Fruit fly (Drosophila melanogaster) whole organism, embryonic: ENCODE results near the gene Ubc6.

Experiments used
- CG10959 ChIP-seq: fragments of 200-800 bp; sonication (Bioruptor generic); IDR thresholded peaks from 2 replicates; pipeline ENCODE4 v1.3.6; 2022; ENCODE audit warnings: missing biosample characterization, missing genetic modification characterization
- CG11093 ChIP-seq: fragments of 200-800 bp; sonication (Bioruptor generic); IDR thresholded peaks from 3 replicates; pipeline ENCODE4 v1.3.6; 2022; ENCODE audit warnings: missing biosample characterization, missing genetic modification characterization
- CG12219 ChIP-seq: fragments of 200-800 bp; sonication (Bioruptor generic); optimal IDR thresholded peaks from 3 replicates; lab custom pipeline; 2018; ENCODE audit warnings: missing biosample characterization, mild to moderate bottlenecking, missing genetic modification characterization
- CG14441 ChIP-seq: fragments of 200-800 bp; sonication (Bioruptor generic); IDR thresholded peaks from 2 replicates; pipeline ENCODE4 v1.3.6; 2022; ENCODE audit warnings: missing biosample characterization, missing genetic modification characterization
- CG17829 ChIP-seq: fragments of 200-800 bp; optimal IDR thresholded peaks from 2 replicates; lab custom pipeline; 2019; ENCODE audit warnings: missing biosample characterization, mild to moderate bottlenecking, missing genetic modification characterization, moderate library complexity
- CG1792 ChIP-seq: fragments of 200-800 bp; sonication (Bioruptor generic); optimal IDR thresholded peaks from 2 replicates; lab custom pipeline; 2016; ENCODE audit warnings: missing biosample characterization, missing genetic modification characterization
- CG18476 ChIP-seq: fragments of 200-800 bp; sonication (Bioruptor generic); optimal IDR thresholded peaks from 2 replicates; lab custom pipeline; 2016; ENCODE audit warnings: missing biosample characterization, mild to moderate bottlenecking, missing genetic modification characterization
- CG2199 ChIP-seq: fragments of 200-800 bp; sonication (Bioruptor generic); IDR thresholded peaks from 3 replicates; pipeline ENCODE4 v1.3.6; 2022; ENCODE audit warnings: missing biosample characterization, missing genetic modification characterization
- CG32767 ChIP-seq: fragments of 200-800 bp; sonication (Bioruptor generic); IDR thresholded peaks from 2 replicates; pipeline ENCODE4 v1.3.6; 2022; ENCODE audit warnings: missing biosample characterization, missing genetic modification characterization
- CG3838 ChIP-seq: fragments of 200-800 bp; sonication (Bioruptor generic); optimal IDR thresholded peaks from 3 replicates; lab custom pipeline; 2016; ENCODE audit warnings: missing biosample characterization, missing genetic modification characterization
- CG3847 ChIP-seq: fragments of 200-800 bp; sonication (Bioruptor generic); IDR thresholded peaks from 2 replicates; pipeline ENCODE4 v1.3.6; 2022; ENCODE audit warnings: missing biosample characterization, missing genetic modification characterization
- CG5953 ChIP-seq: fragments of 200-800 bp; sonication (Bioruptor generic); IDR thresholded peaks from 2 replicates; pipeline ENCODE4 v1.3.6; 2022; ENCODE audit warnings: missing biosample characterization, missing genetic modification characterization
- CG6254 ChIP-seq: fragments of 200-800 bp; sonication (Bioruptor generic); optimal IDR thresholded peaks from 3 replicates; lab custom pipeline; 2017; ENCODE audit warnings: mild to moderate bottlenecking, missing biosample characterization, missing genetic modification reagents, missing genetic modification characterization
- CG7372 ChIP-seq: fragments of 200-800 bp; sonication (Bioruptor generic); IDR thresholded peaks from 2 replicates; pipeline ENCODE4 v1.3.6; 2022; ENCODE audit warnings: missing biosample characterization, missing genetic modification characterization
- CkIIα-i1 ChIP-seq: fragments of 200-800 bp; sonication (Bioruptor generic); IDR thresholded peaks from 2 replicates; pipeline ENCODE4 v1.3.6; 2022; ENCODE audit warnings: missing biosample characterization, missing genetic modification characterization
- CoRest ChIP-seq: fragments of 200-800 bp; sonication (Bioruptor generic); optimal IDR thresholded peaks from 3 replicates; lab custom pipeline; 2018; ENCODE audit warnings: missing biosample characterization, mild to moderate bottlenecking, missing genetic modification characterization, moderate library complexity
- D19B ChIP-seq: fragments of 200-800 bp; sonication (Bioruptor generic); optimal IDR thresholded peaks from 2 replicates; lab custom pipeline; 2017; ENCODE audit warnings: missing biosample characterization, mild to moderate bottlenecking, missing genetic modification characterization
- Dek ChIP-seq: fragments of 200-800 bp; sonication (Bioruptor generic); optimal IDR thresholded peaks from 3 replicates; lab custom pipeline; 2019; ENCODE audit warnings: missing biosample characterization, mild to moderate bottlenecking, missing genetic modification characterization, moderate library complexity
- ERR ChIP-seq: fragments of 200-800 bp; sonication (Bioruptor generic); optimal IDR thresholded peaks from 2 replicates; lab custom pipeline; 2016; ENCODE audit warnings: missing biosample characterization, missing genetic modification characterization
- Fer2 ChIP-seq: fragments of 200-800 bp; sonication (Bioruptor generic); optimal IDR thresholded peaks from 2 replicates; lab custom pipeline; 2018; ENCODE audit warnings: missing biosample characterization, mild to moderate bottlenecking, missing genetic modification characterization, moderate library complexity
- Gsc ChIP-seq: fragments of 200-800 bp; sonication (Bioruptor generic); IDR thresholded peaks from 2 replicates; pipeline ENCODE4 v1.3.6; 2022; ENCODE audit warnings: missing biosample characterization, missing genetic modification characterization
- H15 ChIP-seq: fragments of 200-800 bp; sonication (Bioruptor generic); IDR thresholded peaks from 3 replicates; pipeline ENCODE4 v1.3.6; 2022; ENCODE audit warnings: missing biosample characterization, missing genetic modification characterization
- H2.0 ChIP-seq: fragments of 200-800 bp; sonication (Bioruptor generic); IDR thresholded peaks from 2 replicates; pipeline ENCODE4 v1.3.6; 2022; ENCODE audit warnings: missing biosample characterization, missing genetic modification characterization
- Hey ChIP-seq: fragments of 200-800 bp; sonication (Bioruptor generic); optimal IDR thresholded peaks from 3 replicates; lab custom pipeline; 2018; ENCODE audit warnings: missing biosample characterization, mild to moderate bottlenecking, missing genetic modification characterization
- MESR4 ChIP-seq: fragments of 200-800 bp; sonication (Bioruptor generic); optimal IDR thresholded peaks from 2 replicates; lab custom pipeline; 2018; ENCODE audit warnings: missing biosample characterization, mild to moderate bottlenecking, missing genetic modification characterization, moderate library complexity
- Max ChIP-seq: fragments of 200-800 bp; sonication (Bioruptor generic); optimal IDR thresholded peaks from 2 replicates; lab custom pipeline; 2016; ENCODE audit warnings: missing biosample characterization, mild to moderate bottlenecking, missing genetic modification characterization
- NFAT ChIP-seq: fragments of 200-800 bp; sonication (Bioruptor generic); IDR thresholded peaks from 2 replicates; pipeline ENCODE4 v1.3.6; 2022; ENCODE audit warnings: missing biosample characterization, missing genetic modification characterization
- Pdp1 ChIP-seq, 2 experiments: fragments of 200-800 bp; sonication (Bioruptor generic); optimal IDR thresholded peaks; 3 replicates each; lab custom pipeline; 2016; ENCODE audit warnings: missing biosample characterization in 2 of 2, missing genetic modification characterization in 2 of 2, mild to moderate bottlenecking in 1 of 2, moderate library complexity in 1 of 2
- Rx ChIP-seq: fragments of 200-800 bp; sonication (Bioruptor generic); IDR thresholded peaks from 2 replicates; pipeline ENCODE4 v1.3.6; 2022; ENCODE audit warnings: missing biosample characterization, missing genetic modification characterization
- Side ChIP-seq: fragments of 200-800 bp; sonication (Bioruptor generic); optimal IDR thresholded peaks from 2 replicates; lab custom pipeline; 2016; ENCODE audit warnings: missing biosample characterization, missing genetic modification characterization
- Six4 ChIP-seq: fragments of 200-800 bp; sonication (Bioruptor generic); optimal IDR thresholded peaks from 2 replicates; lab custom pipeline; 2016; ENCODE audit warnings: missing biosample characterization, missing genetic modification characterization
- bab2 ChIP-seq: fragments of 200-800 bp; sonication (Bioruptor generic); optimal IDR thresholded peaks from 2 replicates; lab custom pipeline; 2016; ENCODE audit warnings: missing biosample characterization, missing genetic modification characterization
- bigmax ChIP-seq: fragments of 200-800 bp; sonication (Bioruptor generic); optimal IDR thresholded peaks from 2 replicates; lab custom pipeline; 2018; ENCODE audit warnings: missing biosample characterization, mild to moderate bottlenecking, missing genetic modification characterization
- bowl ChIP-seq: fragments of 200-800 bp; sonication (Bioruptor generic); IDR thresholded peaks from 2 replicates; pipeline ENCODE4 v1.3.6; 2022; ENCODE audit warnings: missing biosample characterization, missing genetic modification characterization
- bsh ChIP-seq, 2 experiments: fragments of 200-800 bp; sonication (Bioruptor generic); optimal IDR thresholded peaks; 2 replicates each; lab custom pipeline; 2017 to 2018; ENCODE audit warnings: mild to moderate bottlenecking in 2 of 2, missing biosample characterization in 2 of 2, missing genetic modification characterization in 2 of 2, moderate library complexity in 1 of 2
- ci ChIP-seq: fragments of 200-800 bp; sonication (Bioruptor generic); IDR thresholded peaks from 3 replicates; pipeline ENCODE4 v1.3.6; 2022; ENCODE audit warnings: missing biosample characterization, missing genetic modification characterization
- crc ChIP-seq: fragments of 200-800 bp; sonication (Bioruptor generic); optimal IDR thresholded peaks from 2 replicates; lab custom pipeline; 2016; ENCODE audit warnings: missing biosample characterization, missing genetic modification characterization
- danr ChIP-seq: fragments of 200-800 bp; sonication (Bioruptor generic); IDR thresholded peaks from 2 replicates; pipeline ENCODE4 v1.3.6; 2022; ENCODE audit warnings: missing biosample characterization, missing genetic modification characterization
- fd64A ChIP-seq: fragments of 200-800 bp; sonication (Bioruptor generic); optimal IDR thresholded peaks from 3 replicates; lab custom pipeline; 2018; ENCODE audit warnings: missing biosample characterization, mild to moderate bottlenecking, missing genetic modification characterization
- gro ChIP-seq: fragments of 200-800 bp; sonication (Bioruptor generic); optimal IDR thresholded peaks from 2 replicates; lab custom pipeline; 2016; ENCODE audit warnings: missing biosample characterization, missing genetic modification characterization
- ham ChIP-seq: fragments of 200-800 bp; sonication (Bioruptor generic); IDR thresholded peaks from 2 replicates; pipeline ENCODE4 v1.3.6; 2022; ENCODE audit warnings: missing biosample characterization, missing genetic modification characterization
- kni ChIP-seq: fragments of 200-800 bp; sonication (Bioruptor generic); optimal IDR thresholded peaks from 3 replicates; lab custom pipeline; 2017; ENCODE audit warnings: mild to moderate bottlenecking, missing biosample characterization, missing genetic modification reagents, missing genetic modification characterization
- maf-S ChIP-seq: fragments of 200-800 bp; sonication (Bioruptor generic); optimal IDR thresholded peaks from 2 replicates; lab custom pipeline; 2016; ENCODE audit warnings: missing biosample characterization, missing genetic modification characterization
- nerfin-1 ChIP-seq: fragments of 200-800 bp; sonication (Bioruptor generic); optimal IDR thresholded peaks from 3 replicates; lab custom pipeline; 2019; ENCODE audit warnings: missing biosample characterization, mild to moderate bottlenecking, missing genetic modification characterization, moderate library complexity
- nmo ChIP-seq: fragments of 200-800 bp; sonication (Bioruptor generic); optimal IDR thresholded peaks from 2 replicates; lab custom pipeline; 2018; ENCODE audit warnings: missing biosample characterization, mild to moderate bottlenecking, missing genetic modification characterization, moderate library complexity
- otp ChIP-seq: fragments of 200-800 bp; sonication (Bioruptor generic); IDR thresholded peaks from 3 replicates; pipeline ENCODE4, ENCODE4 v1.3.6; 2022; ENCODE audit warnings: missing biosample characterization, missing genetic modification characterization
- pb ChIP-seq: fragments of 200-800 bp; sonication (Bioruptor generic); optimal IDR thresholded peaks from 3 replicates; lab custom pipeline; 2016; ENCODE audit warnings: missing biosample characterization, missing genetic modification characterization
- psq ChIP-seq: fragments of 200-800 bp; sonication (Bioruptor generic); optimal IDR thresholded peaks from 2 replicates; lab custom pipeline; 2017; ENCODE audit warnings: missing biosample characterization, missing genetic modification characterization
- wek ChIP-seq: fragments of 200-800 bp; sonication (Bioruptor generic); optimal IDR thresholded peaks from 3 replicates; lab custom pipeline; 2018; ENCODE audit warnings: missing biosample characterization, mild to moderate bottlenecking, missing genetic modification characterization, moderate library complexity
- zfh2 ChIP-seq: fragments of 200-800 bp; sonication (Bioruptor generic); optimal IDR thresholded peaks from 2 replicates; lab custom pipeline; 2016; ENCODE audit warnings: missing biosample characterization, missing genetic modification characterization

Ubc6 gene

dm6 chr3R:4974514-4975314 is 22.2 kb upstream of the Ubc6 start (continued):
- TF ChIP-seq Gsc (GFP tag; lab: Robert Waterston, UW) (no peak), D19B (GFP tag; lab: Kevin White, UChicago) (peak; percentile 60), kni (no peak), ham (GFP tag; lab: Robert Waterston, UW) (no peak), CG14441 (GFP tag; lab: Robert Waterston, UW) (no peak), CG2199 (GFP tag; lab: Robert Waterston, UW) (peak; percentile 76; the same call in 1 of the 3 replicates), nerfin-1 (tag; lab: Kevin White, UChicago) (no peak), gro (no peak), NFAT (peak; percentile 31; the same call in 1 of the 2 replicates), CoRest (tag; lab: Kevin White, UChicago) (peak; percentile 14), danr (GFP tag; lab: Robert Waterston, UW) (no peak), CG5953 (no peak), CG10959 (0 out of 2 replicates have a peak, but pooled peaks have one; percentile 11), pb (no peak), Max (GFP tag; lab: Kevin White, UChicago) (no peak), Dek (tag; lab: Kevin White, UChicago) (no peak), H15 (GFP tag; lab: Robert Waterston, UW) (no peak), ci (peak; percentile 60), CG12219 (GFP tag; lab: Kevin White, UChicago) (no peak), Hey (no peak), nmo (GFP tag; lab: Kevin White, UChicago) (peak; percentile 42), CG7372 (GFP tag; lab: Robert Waterston, UW) (no peak), otp (GFP tag; lab: Robert Waterston, UW) (peak; percentile 46; the same call in 1 of the 3 replicates), crc (GFP tag; lab: Kevin White, UChicago) (no peak), bigmax (GFP tag; lab: Kevin White, UChicago) (no peak), Fer2 (tag; lab: Kevin White, UChicago) (no peak), CG1792 (GFP tag; lab: Kevin White, UChicago) (no peak), bowl (GFP tag; lab: Robert Waterston, UW) (no peak), bab2 (GFP tag; lab: Kevin White, UChicago) (no peak), CG17829 (tag; lab: Kevin White, UChicago) (no peak), fd64A (GFP tag; lab: Kevin White, UChicago) (peak; percentile 45), bsh (GFP tag; optimal IDR thresholded peaks at IDR 0.05; lab: Kevin White, UChicago) (no peak), CG3838 (GFP tag; lab: Kevin White, UChicago) (no peak), CG3847 (GFP tag; lab: Robert Waterston, UW) (no peak), MESR4 (GFP tag; lab: Kevin White, UChicago) (no peak), CkIIα-i1 (GFP tag; lab: Robert Waterston, UW) (no peak), CG32767 (GFP tag; lab: Robert Waterston, UW) (0 out of 2 replicates have a peak, but pooled peaks have one; percentile 22), CG11093 (0 out of 3 replicates have a peak, but pooled peaks have one; percentile 19), Pdp1 (GFP tag; optimal IDR thresholded peaks at IDR 0.05; lab: Kevin White, UChicago) (peak in 1 of 2 experiments; percentile 19), zfh2 (GFP tag; lab: Kevin White, UChicago) (no peak), CG6254 (GFP tag; lab: Kevin White, UChicago) (no peak), maf-S (GFP tag; lab: Kevin White, UChicago) (no peak), ERR (no peak), wek (GFP tag; lab: Kevin White, UChicago) (peak; percentile 25), Side (GFP tag; lab: Kevin White, UChicago) (peak; percentile 10), H2.0 (GFP tag; lab: Robert Waterston, UW) (no peak), psq (GFP tag; lab: Kevin White, UChicago) (no peak), Six4 (GFP tag; lab: Kevin White, UChicago) (no peak), Rx (GFP tag; lab: Robert Waterston, UW) (no peak), CG18476 (GFP tag; lab: Kevin White, UChicago) (no peak)
